Worm (Caenorhabditis elegans): ENCODE measurements around the gene F09B12.5.

DNA sequence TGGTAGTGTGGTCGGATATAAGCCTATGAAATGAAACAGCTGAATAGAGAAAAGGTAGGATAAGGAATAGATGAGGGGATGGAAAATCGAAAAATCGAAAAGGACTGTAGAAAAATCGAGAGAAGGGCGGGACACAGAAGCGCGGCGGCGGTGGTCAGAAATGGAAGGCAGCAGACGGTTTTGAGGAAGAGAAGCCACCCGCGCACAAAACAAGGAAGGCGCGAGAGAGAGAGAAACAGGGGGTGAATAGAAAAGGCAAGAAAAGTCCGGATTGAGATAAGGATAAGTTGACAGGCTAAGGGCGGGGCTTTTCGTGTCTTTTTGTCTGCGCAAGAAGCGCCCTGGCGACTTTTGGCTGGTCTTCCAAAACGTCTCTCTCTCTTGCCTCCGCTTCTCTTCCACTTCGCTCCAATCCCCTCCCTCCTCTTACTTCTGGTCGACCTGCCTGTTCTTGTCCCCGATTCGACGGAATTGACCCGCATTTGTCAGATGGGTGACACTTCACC, 23.3 kb downstream of the F09B12.5 start, which contains the start of gene mlt-9:
- TF ChIP-seq ztf-29 (GFP tag; IDR thresholded peaks at IDR 0.05): no peak
- TF ChIP-seq flt-1 (GFP tag; IDR thresholded peaks at IDR 0.05): no peak
- no peak for TF ChIP-seq med-1 (GFP tag; optimal IDR thresholded peaks at IDR 0.05; ENCODE audit: insufficient read depth)
- TF ChIP-seq ztf-23 (GFP tag; IDR thresholded peaks at IDR 0.05): no peak
- no peak for TF ChIP-seq tab-1 (GFP tag; IDR thresholded peaks at IDR 0.05)
